Worm (Caenorhabditis elegans) whole organism, L4 larva: ENCODE results near the gene F18G5.1.

Experiments
- F37D6.2 ChIP-seq: sonication (generic microtip); optimal IDR thresholded peaks from 2 replicates; lab custom pipeline; 2016; ENCODE audit warnings: mild to moderate bottlenecking, missing genetic modification characterization, missing compliant biosample characterization
- T26A8.4 ChIP-seq: fragments of 200-800 bp; sonication (Bioruptor generic); IDR thresholded peaks from 2 replicates; pipeline ENCODE4 v1.3.6; 2022; ENCODE audit warnings: missing genetic modification characterization, missing compliant biosample characterization
- ZK337.2 ChIP-seq: fragments of 200-800 bp; sonication (Bioruptor generic); IDR thresholded peaks from 2 replicates; pipeline ENCODE4 v1.3.6; 2022; ENCODE audit warnings: missing genetic modification reagents, missing genetic modification characterization, missing compliant biosample characterization
- aly-2 ChIP-seq: sonication (generic microtip); optimal IDR thresholded peaks from 2 replicates; lab custom pipeline; 2018; ENCODE audit warnings: missing biosample characterization, missing genetic modification characterization
- ceh-28 ChIP-seq: fragments of 150-350 bp; optimal IDR thresholded peaks from 2 replicates; lab custom pipeline; 2014; ENCODE audit warnings: missing biosample characterization, missing genetic modification reagents, missing genetic modification characterization
- ceh-82 ChIP-seq: sonication (generic microtip); optimal IDR thresholded peaks from 2 replicates; lab custom pipeline; 2017; ENCODE audit warnings: missing biosample characterization, missing genetic modification characterization
- ctbp-1 ChIP-seq: fragments of 200-800 bp; sonication (Bioruptor generic); IDR thresholded peaks from 2 replicates; pipeline ENCODE4 v1.3.6; 2022; ENCODE audit warnings: missing genetic modification reagents, missing genetic modification characterization, missing compliant biosample characterization
- daf-16 ChIP-seq, 3 experiments: sonication (generic microtip); optimal IDR thresholded peaks; 2 replicates each; lab custom pipeline; 2016 to 2017; ENCODE audit warnings: missing genetic modification characterization in 3 of 3, missing genetic modification reagents in 3 of 3, mild to moderate bottlenecking in 2 of 3, missing compliant biosample characterization in 2 of 3, missing biosample characterization in 1 of 3, moderate library complexity in 1 of 3
- dmd-6 ChIP-seq: fragments of 200-800 bp; sonication (Bioruptor generic); IDR thresholded peaks from 2 replicates; pipeline ENCODE4 v1.3.6; 2022; ENCODE audit warnings: missing genetic modification reagents, missing genetic modification characterization, missing compliant biosample characterization
- duxl-1 ChIP-seq: sonication (generic microtip); optimal IDR thresholded peaks from 2 replicates; lab custom pipeline; 2016; ENCODE audit warnings: mild to moderate bottlenecking, missing genetic modification characterization, moderate library complexity, missing compliant biosample characterization; ENCODE audit not compliant: poor library complexity
- dve-1 ChIP-seq: sonication (generic microtip); optimal IDR thresholded peaks from 2 replicates; lab custom pipeline; 2017; ENCODE audit warnings: antibody characterized with exemption, mild to moderate bottlenecking, missing genetic modification characterization, missing compliant biosample characterization; ENCODE audit not compliant: insufficient read depth
- egl-27 ChIP-seq: sonication (generic microtip); optimal IDR thresholded peaks from 3 replicates; lab custom pipeline; 2017; ENCODE audit warnings: missing biosample characterization, missing genetic modification reagents, missing genetic modification characterization
- egl-43 ChIP-seq: fragments of 200-800 bp; sonication (Bioruptor generic); IDR thresholded peaks from 2 replicates; pipeline ENCODE4 v1.3.6; 2022; ENCODE audit warnings: missing genetic modification reagents, missing genetic modification characterization, missing compliant biosample characterization
- fkh-10 ChIP-seq: fragments of 150-350 bp; optimal IDR thresholded peaks from 2 replicates; lab custom pipeline; 2014; ENCODE audit warnings: missing biosample characterization, missing genetic modification reagents, missing genetic modification characterization
- fos-1 ChIP-seq: fragments of 150-350 bp; optimal IDR thresholded peaks from 2 replicates; lab custom pipeline; 2014; ENCODE audit warnings: missing biosample characterization, missing genetic modification characterization
- gei-8 ChIP-seq: fragments of 200-800 bp; sonication (Bioruptor generic); optimal IDR thresholded peaks from 2 replicates; lab custom pipeline; 2018; ENCODE audit warnings: mild to moderate bottlenecking, missing genetic modification characterization, missing compliant biosample characterization
- hlh-11 ChIP-seq: fragments of 200-800 bp; sonication (Bioruptor generic); optimal IDR thresholded peaks from 2 replicates; lab custom pipeline; 2018; ENCODE audit warnings: mild to moderate bottlenecking, missing genetic modification characterization, missing compliant biosample characterization
- hlh-30 ChIP-seq: sonication (generic microtip); optimal IDR thresholded peaks from 2 replicates; lab custom pipeline; 2017; ENCODE audit warnings: antibody characterized with exemption, mild to moderate bottlenecking, missing genetic modification characterization, missing compliant biosample characterization; ENCODE audit not compliant: insufficient read depth
- jun-1 ChIP-seq: fragments of 150-350 bp; optimal IDR thresholded peaks from 2 replicates; lab custom pipeline; 2014; ENCODE audit warnings: missing biosample characterization, missing genetic modification reagents, missing genetic modification characterization
- lin-1 ChIP-seq: fragments of 200-800 bp; sonication (Bioruptor generic); IDR thresholded peaks from 2 replicates; pipeline ENCODE4 v1.3.6; 2022; ENCODE audit warnings: missing genetic modification reagents, missing genetic modification characterization, missing compliant biosample characterization
- lin-13 ChIP-seq: fragments of 150-350 bp; optimal IDR thresholded peaks from 2 replicates; lab custom pipeline; 2014; ENCODE audit warnings: missing biosample characterization, missing genetic modification reagents, missing genetic modification characterization
- lin-15B ChIP-seq: fragments of 150-350 bp; sonication (generic microtip); optimal IDR thresholded peaks from 3 replicates; lab custom pipeline; 2014; ENCODE audit warnings: missing biosample characterization, missing genetic modification characterization
- lin-29 ChIP-seq: fragments of 200-800 bp; sonication (Bioruptor generic); IDR thresholded peaks from 2 replicates; pipeline ENCODE4 v1.3.6; 2022; ENCODE audit warnings: missing genetic modification reagents, missing genetic modification characterization, missing compliant biosample characterization
- lin-38 ChIP-seq: fragments of 200-800 bp; sonication (Bioruptor generic); IDR thresholded peaks from 2 replicates; pipeline ENCODE4 v1.3.6; 2022; ENCODE audit warnings: missing genetic modification reagents, missing genetic modification characterization, missing compliant biosample characterization
- lir-3 ChIP-seq: sonication (generic microtip); optimal IDR thresholded peaks from 2 replicates; lab custom pipeline; 2016; ENCODE audit warnings: mild to moderate bottlenecking, missing genetic modification characterization, missing compliant biosample characterization
- lsy-2 ChIP-seq, 2 experiments: fragments of 150-350 bp in 1 of 2; sonication (generic microtip) in 1 of 2; optimal IDR thresholded peaks; 2 replicates each; lab custom pipeline; 2014 to 2017; ENCODE audit warnings: missing biosample characterization in 2 of 2, missing genetic modification characterization in 2 of 2
- mxl-2 ChIP-seq: fragments of 200-800 bp; sonication (Bioruptor generic); conservative IDR thresholded peaks from 2 replicates; pipeline ENCODE4 v1.3.6; 2022; ENCODE audit warnings: missing genetic modification reagents, missing genetic modification characterization, missing compliant biosample characterization
- mxl-3 ChIP-seq: fragments of 200-800 bp; sonication (Bioruptor generic); optimal IDR thresholded peaks from 2 replicates; lab custom pipeline; 2018; ENCODE audit warnings: mild to moderate bottlenecking, missing genetic modification characterization, missing compliant biosample characterization
- nhr-111 ChIP-seq: fragments of 200-800 bp; sonication (Bioruptor generic); optimal IDR thresholded peaks from 2 replicates; lab custom pipeline; 2018; ENCODE audit warnings: mild to moderate bottlenecking, missing genetic modification characterization, missing compliant biosample characterization
- nhr-237 ChIP-seq: sonication (generic microtip); optimal IDR thresholded peaks from 2 replicates; lab custom pipeline; 2017; ENCODE audit warnings: missing biosample characterization, missing genetic modification characterization
- nhr-28 ChIP-seq: fragments of 150-350 bp; optimal IDR thresholded peaks from 2 replicates; lab custom pipeline; 2014; ENCODE audit warnings: missing biosample characterization, missing genetic modification characterization
- nhr-41 ChIP-seq: fragments of 200-800 bp; sonication (Bioruptor generic); IDR thresholded peaks from 2 replicates; pipeline ENCODE4 v1.3.6; 2022; ENCODE audit warnings: missing genetic modification reagents, missing genetic modification characterization, missing compliant biosample characterization
- nhr-77 ChIP-seq: fragments of 150-350 bp; optimal IDR thresholded peaks from 2 replicates; lab custom pipeline; 2014; ENCODE audit warnings: missing biosample characterization, missing genetic modification characterization
- php-3 ChIP-seq: fragments of 200-800 bp; sonication (Bioruptor generic); IDR thresholded peaks from 2 replicates; pipeline ENCODE4 v1.3.6; 2022; ENCODE audit warnings: missing genetic modification reagents, missing genetic modification characterization, missing compliant biosample characterization
- pqm-1 ChIP-seq: sonication (generic microtip); optimal IDR thresholded peaks from 2 replicates; lab custom pipeline; 2017; ENCODE audit warnings: missing biosample characterization, missing genetic modification characterization
- set-16 ChIP-seq: fragments of 200-800 bp; sonication (Bioruptor generic); IDR thresholded peaks from 2 replicates; pipeline ENCODE4 v1.3.6; 2022; ENCODE audit warnings: missing genetic modification reagents, missing genetic modification characterization, missing compliant biosample characterization
- skn-1 ChIP-seq: fragments of 150-350 bp; optimal IDR thresholded peaks from 2 replicates; lab custom pipeline; 2014; ENCODE audit warnings: missing biosample characterization, missing genetic modification characterization
- tra-1 ChIP-seq: fragments of 200-800 bp; sonication (Bioruptor generic); IDR thresholded peaks from 2 replicates; pipeline ENCODE4 v1.3.6; 2022; ENCODE audit warnings: missing genetic modification reagents, missing genetic modification characterization, missing compliant biosample characterization
- unc-130 ChIP-seq: sonication (generic microtip); optimal IDR thresholded peaks from 2 replicates; lab custom pipeline; 2016; ENCODE audit warnings: missing genetic modification reagents, missing genetic modification characterization, missing compliant biosample characterization
- unc-39 ChIP-seq: sonication (generic microtip); optimal IDR thresholded peaks from 2 replicates; lab custom pipeline; 2017; ENCODE audit warnings: missing biosample characterization, missing genetic modification characterization
- zfp-3 ChIP-seq: fragments of 200-800 bp; sonication (Bioruptor generic); conservative IDR thresholded peaks from 2 replicates; pipeline ENCODE4 v1.3.6; 2022; ENCODE audit warnings: missing genetic modification reagents, missing genetic modification characterization, missing compliant biosample characterization
- zip-11 ChIP-seq: fragments of 200-800 bp; sonication (Bioruptor generic); IDR thresholded peaks from 2 replicates; pipeline ENCODE4 v1.3.6; 2022; ENCODE audit warnings: missing genetic modification characterization, missing compliant biosample characterization
- zip-2 ChIP-seq: fragments of 150-350 bp; optimal IDR thresholded peaks from 2 replicates; lab custom pipeline; 2014; ENCODE audit warnings: missing biosample characterization, missing genetic modification characterization
- ztf-11 ChIP-seq: fragments of 150-350 bp; optimal IDR thresholded peaks from 2 replicates; lab custom pipeline; 2014; ENCODE audit warnings: missing biosample characterization, missing genetic modification characterization

F18G5.1 gene

DNA sequence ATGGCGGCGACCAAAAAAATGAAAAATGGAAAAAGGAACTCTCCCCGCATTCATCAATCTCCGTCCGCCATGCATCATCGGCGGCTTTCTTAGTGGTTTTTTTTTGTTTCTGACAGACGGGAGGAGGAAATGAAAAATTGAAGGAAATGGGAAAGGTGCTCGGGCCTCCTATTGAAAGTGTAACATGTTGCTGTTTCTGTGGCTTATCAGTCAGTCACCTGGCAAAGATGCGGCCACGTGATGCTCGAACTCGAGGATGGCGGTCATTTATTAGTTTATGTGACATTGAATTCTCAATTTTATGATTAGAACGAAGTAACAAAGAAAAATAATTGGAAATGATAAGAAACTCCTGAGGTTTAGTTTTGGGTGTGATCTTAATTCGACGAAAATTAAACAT, 5.0 kb downstream of the F18G5.1 start (continued):
- TF ChIP-seq jun-1 (tag; lab: Kevin White, UChicago) (no peak), nhr-41 (GFP tag; lab: Robert Waterston, UW) (no peak), nhr-237 (no peak), F37D6.2 (tag; lab: Kevin White, UChicago) (no peak), tra-1 (GFP tag; lab: Robert Waterston, UW) (peak; percentile 76), egl-43 (GFP tag; lab: Robert Waterston, UW) (no peak), set-16 (GFP tag; lab: Robert Waterston, UW) (no peak; the same call in 1 of the 2 replicates), T26A8.4 (GFP tag; lab: Robert Waterston, UW) (0 out of 2 replicates have a peak, but pooled peaks have one; percentile 31), aly-2 (no peak), lin-1 (GFP tag; lab: Robert Waterston, UW) (peak; percentile 72), nhr-111 (no peak), egl-27 (tag; lab: Kevin White, UChicago) (no peak), lin-29 (GFP tag; lab: Robert Waterston, UW) (no peak), nhr-77 (tag; lab: Kevin White, UChicago) (peak; percentile 77), skn-1 (no peak), hlh-11 (tag; lab: Kevin White, UChicago) (peak; percentile 94), zfp-3 (GFP tag; lab: Robert Waterston, UW) (0 out of 2 replicates have a peak, but pooled peaks have one; percentile 38), fos-1 (tag; lab: Kevin White, UChicago) (no peak), lsy-2 (tag; optimal IDR thresholded peaks at IDR 0.05; lab: Kevin White, UChicago) (peak in 1 of 2 experiments; percentile 43), zip-2 (tag; lab: Kevin White, UChicago) (peak; percentile 16), lin-15B (tag; lab: Kevin White, UChicago) (no peak), lir-3 (no peak), ZK337.2 (no peak), unc-39 (tag; lab: Kevin White, UChicago) (no peak), ceh-82 (no peak), mxl-3 (GFP tag; lab: Kevin White, UChicago) (no peak), mxl-2 (GFP tag; lab: Robert Waterston, UW) (0 out of 2 replicates have a peak, but pooled peaks have one; percentile 25), unc-130 (no peak), hlh-30 (tag; lab: Kevin White, UChicago) (peak; percentile 94), duxl-1 (tag; lab: Kevin White, UChicago) (no peak), ztf-11 (tag; lab: Kevin White, UChicago) (no peak), lin-38 (GFP tag; lab: Robert Waterston, UW) (peak; percentile 29; the same call in 1 of the 2 replicates), lin-13 (peak; percentile 17)

DNA sequence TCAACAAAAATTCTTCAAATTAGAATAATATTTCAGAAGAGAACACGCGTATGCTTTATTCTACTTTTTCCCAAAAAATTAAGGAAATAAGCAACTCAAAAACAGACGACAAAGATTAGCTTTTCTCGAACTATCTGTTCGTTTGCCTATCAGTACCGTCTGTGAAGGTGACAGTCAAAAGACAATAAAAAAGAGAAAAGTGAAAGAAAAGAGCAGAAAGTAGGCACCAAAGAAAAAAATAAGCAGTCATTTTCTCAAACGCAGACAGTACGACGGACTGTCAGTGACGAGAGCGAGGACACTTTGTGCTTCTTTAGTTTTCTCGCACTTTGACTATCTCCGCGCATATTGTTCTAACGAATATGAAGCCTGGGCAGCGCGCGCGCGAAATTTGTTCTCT, 6.9 kb downstream of the F18G5.1 start:
- TF ChIP-seq unc-130, result no peak
- TF ChIP-seq dmd-6 (GFP tag; lab: Robert Waterston, UW), result peak; percentile 73
- no peak for TF ChIP-seq fos-1 (tag; lab: Kevin White, UChicago)
- TF ChIP-seq hlh-11 (tag; lab: Kevin White, UChicago), result peak; percentile 54
- peak; percentile 18 for TF ChIP-seq nhr-28
- TF ChIP-seq pqm-1, result peak; percentile 14
- no peak for TF ChIP-seq fkh-10
- TF ChIP-seq gei-8, result no peak
- TF ChIP-seq daf-16 (GFP tag; optimal IDR thresholded peaks at IDR 0.05; lab: Kevin White, UChicago), result no peak
- peak; percentile 37 for TF ChIP-seq daf-16 (tag; optimal IDR thresholded peaks at IDR 0.05; lab: Kevin White, UChicago)
- TF ChIP-seq zip-11 (GFP tag; lab: Robert Waterston, UW), result no peak
- TF ChIP-seq dve-1 (tag; lab: Kevin White, UChicago), result peak; percentile 68
- TF ChIP-seq php-3 (GFP tag; lab: Robert Waterston, UW), result 0 out of 2 replicates have a peak, but pooled peaks have one; percentile 6
- no peak for TF ChIP-seq ceh-28 (tag; lab: Kevin White, UChicago)
- no peak for TF ChIP-seq lir-3
- no peak for TF ChIP-seq ctbp-1 (GFP tag; lab: Robert Waterston, UW)
- TF ChIP-seq nhr-77 (tag; lab: Kevin White, UChicago), result no peak
- TF ChIP-seq hlh-30 (tag; lab: Kevin White, UChicago), result peak; percentile 0
- TF ChIP-seq egl-27 (tag; lab: Kevin White, UChicago), result no peak
